Worm (Caenorhabditis elegans): ENCODE data around the gene igdb-1.

DNA sequence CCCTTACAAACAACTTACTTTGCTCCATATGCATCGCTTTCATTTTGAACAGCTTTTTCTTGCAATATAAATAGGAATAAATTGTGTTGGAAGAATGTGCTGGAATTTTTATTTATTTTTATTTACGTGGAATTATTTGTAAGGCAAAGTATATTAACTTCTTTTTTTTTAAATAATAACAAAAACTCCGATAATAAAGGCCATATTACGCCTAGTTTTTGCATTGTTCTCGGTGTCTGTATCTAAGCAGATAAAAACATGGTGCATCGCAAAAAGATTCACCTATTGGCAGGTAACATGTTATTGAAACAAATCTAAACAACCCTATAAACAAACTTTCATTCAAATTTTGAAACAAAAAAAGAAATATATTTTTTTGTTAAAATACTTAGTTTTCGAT lies 15.4 kb upstream of the igdb-1 start, which contains the start of gene C25G4.8:
- no peak for TF ChIP-seq nhr-12 (tag; optimal IDR thresholded peaks at IDR 0.05)
- no peak for TF ChIP-seq nhr-6 (tag; optimal IDR thresholded peaks at IDR 0.05)
- no peak for TF ChIP-seq ztf-1 (GFP tag; conservative IDR thresholded peaks at IDR 0.05)
- TF ChIP-seq lin-39 (tag; optimal IDR thresholded peaks at IDR 0.05): no peak
- no peak for TF ChIP-seq ceh-82 (tag; optimal IDR thresholded peaks at IDR 0.05)
